Worm (Caenorhabditis elegans): ENCODE data around the gene tag-314.

Gene tag-314

DNA sequence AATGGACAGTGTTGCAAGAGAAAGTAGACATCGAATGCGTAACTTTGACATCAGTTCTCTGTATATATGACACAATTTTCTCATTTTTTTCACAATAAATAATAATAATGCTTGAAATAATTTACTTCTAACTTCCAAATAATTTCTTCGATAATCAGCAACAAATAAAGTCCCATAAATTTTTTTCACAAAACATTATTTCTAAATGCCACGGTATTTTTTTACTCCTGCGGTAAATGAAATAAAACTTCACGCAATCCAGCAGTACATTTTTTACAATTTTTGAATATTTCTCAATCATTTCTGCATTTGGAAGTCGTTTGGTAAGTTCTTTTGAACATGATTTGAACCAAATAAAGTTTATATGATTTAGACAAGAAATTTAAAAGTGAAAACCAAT is 44.6 kb downstream of the tag-314 start, which contains the start of gene spe-10:
Gene spe-10 (plus strand): TSS at position 301 of the 400 bp plus-strand sequence.
- TF ChIP-seq elt-1 (tag; optimal IDR thresholded peaks at IDR 0.05) (no peak), nhr-25 (tag; optimal IDR thresholded peaks at IDR 0.05) (no peak), elt-3 (tag; optimal IDR thresholded peaks at IDR 0.05) (no peak), tbx-2 (tag; optimal IDR thresholded peaks at IDR 0.05) (no peak), pha-4 (tag; optimal IDR thresholded peaks at IDR 0.05) (no peak)

DNA sequence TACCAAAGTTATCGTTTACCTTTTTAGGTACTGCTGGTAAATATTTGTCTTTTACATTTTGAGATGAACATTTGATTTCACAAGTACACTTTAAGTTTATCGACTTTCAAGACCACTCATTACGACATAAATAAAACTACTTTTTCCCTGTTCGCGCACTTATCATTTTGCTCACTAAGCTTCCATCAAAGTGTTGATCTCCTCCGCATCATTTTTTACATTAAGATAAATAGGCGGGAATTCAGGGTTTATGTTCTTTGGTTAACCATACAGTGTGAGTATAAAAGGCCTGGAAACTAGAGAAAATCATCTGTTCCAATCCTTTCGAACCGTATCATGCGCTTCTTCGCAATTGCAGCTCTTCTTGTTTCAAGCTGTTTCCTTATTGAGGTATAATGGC is 46.4 kb downstream of the tag-314 start, which contains the start of gene pqn-2:
Gene pqn-2 (plus strand): TSS at position 301 of the 400 bp plus-strand sequence.
- TF ChIP-seq ztf-4 (tag; optimal IDR thresholded peaks at IDR 0.05) (no peak), ceh-82 (tag; optimal IDR thresholded peaks at IDR 0.05) (no peak), hmg-11 (tag; optimal IDR thresholded peaks at IDR 0.05) (no peak), fkh-10 (GFP tag; optimal IDR thresholded peaks at IDR 0.05) (no peak), snpc-4 (tag; optimal IDR thresholded peaks at IDR 0.05) (no peak), nhr-237 (tag; optimal IDR thresholded peaks at IDR 0.05) (no peak), lsy-12 (tag; optimal IDR thresholded peaks at IDR 0.05) (no peak), aly-2 (tag; optimal IDR thresholded peaks at IDR 0.05) (no peak), nhr-77 (tag; optimal IDR thresholded peaks at IDR 0.05) (no peak), nhr-12 (tag; optimal IDR thresholded peaks at IDR 0.05) (no peak), ceh-9 (tag; optimal IDR thresholded peaks at IDR 0.05) (no peak)

- TF ChIP-seq fkh-10 (GFP tag; optimal IDR thresholded peaks at IDR 0.05) (no peak), egl-27 (tag; optimal IDR thresholded peaks at IDR 0.05) (no peak), nhr-237 (tag; optimal IDR thresholded peaks at IDR 0.05) (no peak), nhr-76 (tag; optimal IDR thresholded peaks at IDR 0.05) (no peak), sea-2 (GFP tag; optimal IDR thresholded peaks at IDR 0.05) (no peak), nhr-25 (tag; optimal IDR thresholded peaks at IDR 0.05) (no peak), mdl-1 (tag; optimal IDR thresholded peaks at IDR 0.05) (no peak), fkh-2 (tag; optimal IDR thresholded peaks at IDR 0.05) (no peak), tbx-2 (tag; optimal IDR thresholded peaks at IDR 0.05) (no peak), nhr-28 (tag; optimal IDR thresholded peaks at IDR 0.05) (no peak), zag-1 (tag; optimal IDR thresholded peaks at IDR 0.05) (no peak), eor-1 (tag; optimal IDR thresholded peaks at IDR 0.05) (no peak), nhr-11 (tag; optimal IDR thresholded peaks at IDR 0.05) (no peak)
Measured at ce11 chrV:10381726-10382125, 46.8 kb downstream of the tag-314 start, which contains the start of gene abu-1. Gene abu-1, minus strand, starts transcription at chrV:10381826.

- TF ChIP-seq unc-39 (tag; optimal IDR thresholded peaks at IDR 0.05), result no peak
- no peak for TF ChIP-seq egl-27 (tag; optimal IDR thresholded peaks at IDR 0.05)
- no peak for TF ChIP-seq nhr-11 (tag; optimal IDR thresholded peaks at IDR 0.05)
- no peak for TF ChIP-seq lin-39 (tag; optimal IDR thresholded peaks at IDR 0.05)
- TF ChIP-seq daf-12 (tag; optimal IDR thresholded peaks at IDR 0.05), result no peak
- no peak for TF ChIP-seq nhr-12 (tag; optimal IDR thresholded peaks at IDR 0.05)
- TF ChIP-seq egl-5 (tag; optimal IDR thresholded peaks at IDR 0.05), result no peak
- no peak for TF ChIP-seq unc-62 (GFP tag; optimal IDR thresholded peaks at IDR 0.05)
- TF ChIP-seq elt-3 (tag; optimal IDR thresholded peaks at IDR 0.05), result no peak
- no peak for TF ChIP-seq tbx-2 (tag; optimal IDR thresholded peaks at IDR 0.05)
- no peak for TF ChIP-seq fkh-10 (GFP tag; optimal IDR thresholded peaks at IDR 0.05)
Measured at ce11 chrV:10379761-10380160, 48.7 kb downstream of the tag-314 start.

DNA sequence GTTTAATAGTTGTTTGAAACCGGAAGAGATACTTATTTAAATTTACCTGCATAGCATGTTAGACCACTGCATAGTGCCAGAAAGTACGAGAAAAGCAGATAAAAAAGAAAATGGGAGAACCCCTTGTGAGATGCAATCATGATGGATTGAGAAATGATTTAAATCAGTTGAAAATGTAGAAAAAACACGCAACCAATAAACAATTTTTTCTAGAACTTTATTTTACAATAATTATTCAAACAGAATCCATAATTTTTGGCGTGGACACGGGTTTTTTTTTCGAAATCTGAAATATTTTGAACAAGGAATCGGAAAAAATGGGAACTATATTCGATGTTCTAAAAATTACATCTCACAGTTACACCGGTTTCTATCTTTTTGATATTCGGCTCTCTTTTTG is 49.2 kb downstream of the tag-314 start, which contains the start of gene AC3.12:
Gene AC3.12 (minus strand): TSS at position 101 of the 400 bp plus-strand sequence.
- no peak for TF ChIP-seq R02D3.7 (tag; optimal IDR thresholded peaks at IDR 0.05)
- no peak for TF ChIP-seq egl-5 (tag; optimal IDR thresholded peaks at IDR 0.05)
- TF ChIP-seq snpc-4 (tag; optimal IDR thresholded peaks at IDR 0.05), result no peak
- TF ChIP-seq mml-1 (tag; optimal IDR thresholded peaks at IDR 0.05), result no peak
- TF ChIP-seq nhr-12 (tag; optimal IDR thresholded peaks at IDR 0.05), result no peak
- no peak for TF ChIP-seq aly-2 (tag; optimal IDR thresholded peaks at IDR 0.05)
- no peak for TF ChIP-seq ama-1 (optimal IDR thresholded peaks at IDR 0.05)
- no peak for TF ChIP-seq elt-3 (tag; optimal IDR thresholded peaks at IDR 0.05)
- TF ChIP-seq tbx-2 (tag; optimal IDR thresholded peaks at IDR 0.05), result no peak
- no peak for TF ChIP-seq fkh-10 (GFP tag; optimal IDR thresholded peaks at IDR 0.05)
